Worm (Caenorhabditis elegans) whole organism, young adult: ENCODE data around the gene chc-1.

Experiments used
- B0261.1 ChIP-seq: sonication (generic microtip); optimal IDR thresholded peaks from 2 replicates; lab custom pipeline; 2016; ENCODE audit warnings: mild to moderate bottlenecking, missing genetic modification characterization, moderate library complexity, missing compliant biosample characterization
- F22D6.2 ChIP-seq: sonication (generic microtip); optimal IDR thresholded peaks from 2 replicates; lab custom pipeline; 2016; ENCODE audit warnings: mild to moderate bottlenecking, missing genetic modification characterization, missing compliant biosample characterization
- F49E8.2 ChIP-seq: sonication (generic microtip); optimal IDR thresholded peaks from 3 replicates; lab custom pipeline; 2017; ENCODE audit warnings: missing genetic modification characterization, mild to moderate bottlenecking, missing compliant biosample characterization, antibody characterized with exemption, moderate library complexity; ENCODE audit not compliant: insufficient read depth
- atf-7 ChIP-seq: sonication (generic microtip); optimal IDR thresholded peaks from 2 replicates; lab custom pipeline; 2017; ENCODE audit warnings: mild to moderate bottlenecking, missing genetic modification characterization, missing compliant biosample characterization
- let-607 ChIP-seq, 2 experiments: fragments of 200-800 bp in 1 of 2; sonication (Bioruptor generic) in 1 of 2; sonication (generic microtip) in 1 of 2; optimal IDR thresholded peaks; 2 replicates each; lab custom pipeline; 2016 to 2018; ENCODE audit warnings: mild to moderate bottlenecking in 2 of 2, missing compliant biosample characterization in 2 of 2, missing genetic modification characterization in 2 of 2, moderate library complexity in 2 of 2, missing genotype in 1 of 2
- lin-35 ChIP-seq, 3 experiments: fragments of 150-350 bp in 2 of 3; sonication (generic microtip) in 1 of 3; optimal IDR thresholded peaks; 2 replicates each; lab custom pipeline; 2014 to 2018; ENCODE audit warnings: missing biosample characterization in 3 of 3, missing genetic modification characterization in 3 of 3, missing genetic modification reagents in 3 of 3
- lin-40 ChIP-seq: sonication (generic microtip); optimal IDR thresholded peaks from 2 replicates; lab custom pipeline; 2016; ENCODE audit warnings: missing genetic modification characterization, mild to moderate bottlenecking, missing compliant biosample characterization, missing genotype, missing genetic modification reagents
- lir-1 ChIP-seq: fragments of 200-800 bp; sonication (Bioruptor generic); conservative IDR thresholded peaks from 2 replicates; pipeline ENCODE4 v1.3.6; 2022; ENCODE audit warnings: missing genetic modification reagents, missing genetic modification characterization, missing compliant biosample characterization
- madf-8 ChIP-seq: fragments of 200-800 bp; sonication (Bioruptor generic); conservative IDR thresholded peaks from 2 replicates; pipeline ENCODE4 v1.3.6; 2022; ENCODE audit warnings: missing genetic modification reagents, missing genetic modification characterization, missing compliant biosample characterization
- mel-28 ChIP-seq: sonication (generic microtip); optimal IDR thresholded peaks from 2 replicates; lab custom pipeline; 2016; ENCODE audit warnings: borderline replicate concordance, mild to moderate bottlenecking, missing genetic modification characterization, missing compliant biosample characterization
- mxl-1 ChIP-seq: sonication (generic microtip); optimal IDR thresholded peaks from 2 replicates; lab custom pipeline; 2016; ENCODE audit warnings: missing genetic modification characterization, missing compliant biosample characterization
- sdz-38 ChIP-seq: sonication (generic microtip); optimal IDR thresholded peaks from 2 replicates; lab custom pipeline; 2016; ENCODE audit warnings: missing genotype, missing genetic modification characterization, missing compliant biosample characterization
- snpc-1.1 ChIP-seq: sonication (generic microtip); optimal IDR thresholded peaks from 2 replicates; lab custom pipeline; 2017; ENCODE audit warnings: missing genetic modification characterization, mild to moderate bottlenecking, missing compliant biosample characterization, antibody characterized with exemption, moderate library complexity, missing genotype, missing genetic modification reagents; ENCODE audit not compliant: insufficient read depth
- tbp1 ChIP-seq: fragments of 200-800 bp; sonication (Bioruptor generic); optimal IDR thresholded peaks from 2 replicates; lab custom pipeline; 2018; ENCODE audit warnings: mild to moderate bottlenecking, missing genetic modification characterization, missing compliant biosample characterization

ce11 chrIII:10199052-10199451 is 4.6 kb upstream of the chc-1 start, which contains the start of gene T20G5.8:
- TF ChIP-seq F49E8.2 (tag; lab: Kevin White, UChicago) (no peak), madf-8 (GFP tag; lab: Robert Waterston, UW) (no peak), mel-28 (tag; lab: Kevin White, UChicago) (no peak), atf-7 (tag; lab: Kevin White, UChicago) (no peak), B0261.1 (tag; lab: Kevin White, UChicago) (no peak), sdz-38 (tag; lab: Kevin White, UChicago) (no peak), lin-40 (tag; lab: Kevin White, UChicago) (no peak), let-607 (tag; optimal IDR thresholded peaks at IDR 0.05; lab: Kevin White, UChicago) (no peak), tbp1 (GFP tag; lab: Kevin White, UChicago) (no peak), snpc-1.1 (tag; lab: Kevin White, UChicago) (no peak), mxl-1 (tag; lab: Kevin White, UChicago) (no peak), lin-35 (GFP tag; optimal IDR thresholded peaks at IDR 0.05; lab: Kevin White, UChicago) (no peak), lir-1 (no peak), F22D6.2 (tag; lab: Kevin White, UChicago) (no peak)
